Worm (Caenorhabditis elegans) whole organism, late embryonic: ENCODE results near the gene pigw-1.

Source experiments
- che-1 ChIP-seq: sonication (generic microtip); optimal IDR thresholded peaks from 2 replicates; lab custom pipeline; 2016; ENCODE audit warnings: mild to moderate bottlenecking, missing genetic modification characterization, missing compliant biosample characterization
- unc-55 ChIP-seq: sonication (generic microtip); optimal IDR thresholded peaks from 2 replicates; lab custom pipeline; 2017; ENCODE audit warnings: missing biosample characterization, missing genetic modification reagents, missing genetic modification characterization

DNA sequence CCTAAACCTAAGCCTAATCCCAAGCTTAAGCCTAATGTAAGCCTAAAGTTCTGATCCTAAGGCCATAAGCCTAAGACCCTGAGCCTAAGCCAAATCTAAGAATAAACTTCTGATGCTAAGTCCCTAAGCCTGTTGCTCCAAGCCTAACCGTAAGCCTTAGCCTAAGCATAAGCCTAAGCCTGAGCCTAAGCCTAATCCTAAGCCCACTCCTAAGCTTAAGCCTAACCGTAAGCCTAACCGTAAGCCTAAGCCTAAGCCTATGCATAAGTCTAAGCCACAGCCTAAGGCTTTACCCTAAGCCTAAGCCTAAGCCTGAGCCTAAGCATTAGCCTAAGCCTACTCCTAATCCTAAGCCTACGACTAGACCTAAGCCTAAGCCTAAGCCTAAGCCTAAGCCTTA, 25.4 kb downstream of the pigw-1 start:
- TF ChIP-seq unc-55 (GFP tag; lab: Kevin White, UChicago) (no peak), che-1 (tag; lab: Kevin White, UChicago) (no peak)
